Worm (Caenorhabditis elegans) whole organism, early embryonic: ENCODE measurements around the gene sra-10.

Source experiments
- F13C5.2 ChIP-seq: sonication (generic microtip); optimal IDR thresholded peaks from 2 replicates; lab custom pipeline; 2017; ENCODE audit warnings: mild to moderate bottlenecking, missing genetic modification characterization, inconsistent platforms, missing compliant biosample characterization
- ama-1 ChIP-seq: fragments of 150-350 bp; optimal IDR thresholded peaks from 2 replicates; lab custom pipeline; 2014
- ceh-13 ChIP-seq: fragments of 200-800 bp; sonication (Bioruptor generic); optimal IDR thresholded peaks from 2 replicates; lab custom pipeline; 2018; ENCODE audit warnings: mild to moderate bottlenecking, missing genetic modification characterization, missing compliant biosample characterization
- ceh-36 ChIP-seq: sonication (generic microtip); optimal IDR thresholded peaks from 2 replicates; lab custom pipeline; 2016; ENCODE audit warnings: missing genetic modification characterization, inconsistent platforms, missing compliant biosample characterization
- flt-1 ChIP-seq: fragments of 200-800 bp; sonication (Bioruptor generic); IDR thresholded peaks from 2 replicates; pipeline ENCODE4 v1.3.6; 2022; ENCODE audit warnings: missing genetic modification characterization, missing compliant biosample characterization
- hmbx-1 ChIP-seq: sonication (generic microtip); optimal IDR thresholded peaks from 2 replicates; lab custom pipeline; 2016; ENCODE audit warnings: mild to moderate bottlenecking, missing genetic modification characterization, missing compliant biosample characterization
- hnd-1 ChIP-seq: sonication (generic microtip); optimal IDR thresholded peaks from 2 replicates; lab custom pipeline; 2016; ENCODE audit warnings: missing genetic modification characterization, missing compliant biosample characterization
- sea-1 ChIP-seq: fragments of 200-800 bp; sonication (Bioruptor generic); conservative IDR thresholded peaks from 2 replicates; pipeline ENCODE4 v1.3.6; 2022; ENCODE audit warnings: missing genetic modification characterization, missing compliant biosample characterization
- tbx-37 ChIP-seq: fragments of 200-800 bp; sonication (Bioruptor generic); conservative IDR thresholded peaks from 2 replicates; pipeline ENCODE4 v1.3.6; 2022; ENCODE audit warnings: missing genetic modification reagents, missing genetic modification characterization, missing compliant biosample characterization
- tra-4 ChIP-seq: sonication (generic microtip); optimal IDR thresholded peaks from 2 replicates; lab custom pipeline; 2017; ENCODE audit warnings: missing genetic modification characterization, missing compliant biosample characterization

DNA sequence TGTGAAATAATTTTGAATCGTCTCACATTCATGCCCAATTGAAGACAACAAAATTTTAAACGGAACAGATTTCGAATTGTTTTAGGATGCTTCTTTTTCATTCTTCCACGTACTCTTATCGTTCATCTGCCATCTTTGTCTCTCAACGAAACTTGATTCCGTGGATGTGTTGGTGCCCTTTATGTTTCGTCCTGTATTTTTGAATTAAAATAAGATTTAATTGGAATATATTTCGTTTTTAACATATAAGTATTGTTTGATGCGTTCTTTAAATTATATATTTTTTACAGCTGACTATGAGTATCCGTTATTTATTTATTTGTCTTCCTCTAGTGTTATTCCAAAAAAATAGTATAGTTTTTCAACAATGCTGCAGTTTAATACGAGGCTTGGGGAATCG lies 7.2 kb upstream of the sra-10 start, which contains the start of gene gly-1:
- TF ChIP-seq tra-4 (tag; lab: Kevin White, UChicago) (no peak), sea-1 (GFP tag; lab: Robert Waterston, UW) (no peak), tbx-37 (GFP tag; lab: Robert Waterston, UW) (no peak), hmbx-1 (tag; lab: Kevin White, UChicago) (no peak), ceh-13 (no peak), ama-1 (lab: Kevin White, UChicago) (no peak), flt-1 (GFP tag; lab: Robert Waterston, UW) (no peak), F13C5.2 (tag; lab: Kevin White, UChicago) (no peak), hnd-1 (no peak), ceh-36 (no peak)
